Worm (Caenorhabditis elegans) whole organism, late embryonic: ENCODE measurements around the gene fut-6.

ENCODE experiments used
- ama-1 ChIP-seq: fragments of 150-350 bp; optimal IDR thresholded peaks from 2 replicates; lab custom pipeline; 2014
- ceh-2 ChIP-seq: sonication (generic microtip); optimal IDR thresholded peaks from 2 replicates; lab custom pipeline; 2016; ENCODE audit warnings: missing genotype, missing genetic modification characterization, missing compliant biosample characterization
- ceh-24 ChIP-seq: sonication (generic microtip); optimal IDR thresholded peaks from 2 replicates; lab custom pipeline; 2016; ENCODE audit warnings: mild to moderate bottlenecking, missing genetic modification characterization, missing compliant biosample characterization
- elt-2 ChIP-seq: sonication (generic microtip); optimal IDR thresholded peaks from 2 replicates; lab custom pipeline; 2016; ENCODE audit warnings: missing genetic modification reagents, missing genetic modification characterization, missing compliant biosample characterization
- fkh-10 ChIP-seq: fragments of 150-350 bp; optimal IDR thresholded peaks from 2 replicates; lab custom pipeline; 2014; ENCODE audit warnings: missing biosample characterization, missing genetic modification reagents, missing genetic modification characterization
- pax-1 ChIP-seq: fragments of 150-350 bp; optimal IDR thresholded peaks from 2 replicates; lab custom pipeline; 2014; ENCODE audit warnings: missing biosample characterization, missing genetic modification characterization
- pqm-1 ChIP-seq: sonication (generic microtip); optimal IDR thresholded peaks from 2 replicates; lab custom pipeline; 2016; ENCODE audit warnings: missing genetic modification characterization, missing compliant biosample characterization
- rnt-1 ChIP-seq: sonication (generic microtip); optimal IDR thresholded peaks from 2 replicates; lab custom pipeline; 2016; ENCODE audit warnings: missing genetic modification characterization, missing compliant biosample characterization
- syd-9 ChIP-seq: sonication (generic microtip); optimal IDR thresholded peaks from 2 replicates; lab custom pipeline; 2016; ENCODE audit warnings: mild to moderate bottlenecking, missing genetic modification characterization, moderate library complexity, missing compliant biosample characterization
- unc-3 ChIP-seq, 2 experiments: fragments of 200-800 bp in 1 of 2; sonication (Bioruptor generic) in 1 of 2; sonication (generic microtip) in 1 of 2; conservative IDR thresholded peaks in 1 of 2; optimal IDR thresholded peaks in 1 of 2; 2 replicates each; pipeline versions ENCODE4 v1.3.6 to Lab custom; 2016 to 2022; ENCODE audit warnings: missing compliant biosample characterization in 2 of 2, missing genetic modification characterization in 2 of 2, missing genetic modification reagents in 1 of 2
- unc-42 ChIP-seq: sonication (generic microtip); optimal IDR thresholded peaks from 2 replicates; lab custom pipeline; 2016; ENCODE audit warnings: missing genotype, missing genetic modification characterization, missing compliant biosample characterization

DNA sequence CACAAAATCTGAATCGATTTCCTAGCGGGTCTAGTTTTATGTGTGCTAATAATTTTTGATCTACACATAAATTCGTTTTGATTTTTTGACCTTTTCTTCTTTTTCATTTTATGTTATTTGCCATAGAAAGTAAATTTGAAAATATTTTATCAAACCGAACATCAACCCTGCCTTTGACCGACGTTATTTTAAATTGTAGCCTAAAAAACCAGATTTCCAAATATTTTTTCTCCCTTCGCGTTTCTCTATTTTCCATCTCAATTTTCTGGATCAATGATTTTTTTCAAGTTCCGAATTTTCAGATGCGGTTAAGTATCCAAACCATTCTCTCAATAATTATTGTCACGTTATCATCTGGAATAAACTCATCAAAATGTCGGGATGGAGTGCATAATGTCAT lies 22.2 kb upstream of the fut-6 start, which contains the start of gene T05A7.1:
- TF ChIP-seq unc-42 (tag; lab: Kevin White, UChicago) = no peak
- no peak for TF ChIP-seq ceh-2 (tag; lab: Kevin White, UChicago)
- TF ChIP-seq ceh-24 = no peak
- TF ChIP-seq ama-1 (lab: Kevin White, UChicago) = no peak
- no peak for TF ChIP-seq rnt-1 (tag; lab: Kevin White, UChicago)
- TF ChIP-seq elt-2 (tag; lab: Kevin White, UChicago) = no peak
- TF ChIP-seq fkh-10 (GFP tag; lab: Kevin White, UChicago) = no peak
- no peak for TF ChIP-seq pqm-1 (tag; lab: Kevin White, UChicago)
- no peak for TF ChIP-seq syd-9 (tag; lab: Kevin White, UChicago)
- TF ChIP-seq pax-1 (tag; lab: Kevin White, UChicago) = no peak
- no peak for TF ChIP-seq unc-3 (GFP tag; conservative IDR thresholded peaks at IDR 0.05; lab: Robert Waterston, UW)
- no peak for TF ChIP-seq unc-3 (tag; optimal IDR thresholded peaks at IDR 0.05; lab: Kevin White, UChicago)
